Fruit fly (Drosophila melanogaster) whole organism, pupa: ENCODE measurements around the gene Ugt301D1.

Experiments used
- CG10348 ChIP-seq: fragments of 200-800 bp; sonication (Bioruptor generic); IDR thresholded peaks from 2 replicates; pipeline ENCODE4 v1.3.6; 2022; ENCODE audit warnings: missing biosample characterization, missing genetic modification characterization
- CG13204 ChIP-seq: fragments of 200-800 bp; sonication (Bioruptor generic); optimal IDR thresholded peaks from 2 replicates; lab custom pipeline; 2018; ENCODE audit warnings: missing biosample characterization, mild to moderate bottlenecking, missing genetic modification characterization, moderate library complexity
- CG14655 ChIP-seq: fragments of 200-800 bp; sonication (Bioruptor generic); optimal IDR thresholded peaks from 3 replicates; lab custom pipeline; 2017; ENCODE audit warnings: mild to moderate bottlenecking, missing biosample characterization, missing genetic modification reagents, missing genetic modification characterization
- CG15710 ChIP-seq: fragments of 200-800 bp; sonication (Bioruptor generic); optimal IDR thresholded peaks from 2 replicates; lab custom pipeline; 2018; ENCODE audit warnings: missing biosample characterization, mild to moderate bottlenecking, missing genetic modification characterization, moderate library complexity
- CG32121 ChIP-seq: fragments of 200-800 bp; sonication (Bioruptor generic); IDR thresholded peaks from 2 replicates; pipeline ENCODE4 v1.3.6; 2022; ENCODE audit warnings: missing biosample characterization, missing genetic modification characterization
- CG4496 ChIP-seq: fragments of 200-800 bp; sonication (Bioruptor generic); IDR thresholded peaks from 3 replicates; pipeline ENCODE4 v1.3.6; 2022; ENCODE audit warnings: missing biosample characterization, missing genetic modification characterization
- CG8301 ChIP-seq: fragments of 200-800 bp; sonication (Bioruptor generic); optimal IDR thresholded peaks from 2 replicates; lab custom pipeline; 2018; ENCODE audit warnings: missing biosample characterization, mild to moderate bottlenecking, missing genetic modification characterization
- EcR ChIP-seq: fragments of 200-800 bp; sonication (Bioruptor generic); optimal IDR thresholded peaks from 3 replicates; lab custom pipeline; 2019; ENCODE audit warnings: missing biosample characterization, missing genetic modification characterization, mild to moderate bottlenecking, moderate library complexity, missing genetic modification reagents
- Pif1B ChIP-seq: fragments of 200-800 bp; sonication (Bioruptor generic); optimal IDR thresholded peaks from 3 replicates; lab custom pipeline; 2016; ENCODE audit warnings: missing biosample characterization, missing genetic modification characterization
- fd96Ca ChIP-seq: fragments of 200-800 bp; sonication (Bioruptor generic); IDR thresholded peaks from 3 replicates; pipeline ENCODE4 v1.3.6; 2022; ENCODE audit warnings: missing biosample characterization, missing genetic modification characterization
- rn ChIP-seq: fragments of 200-800 bp; sonication (Bioruptor generic); IDR thresholded peaks from 2 replicates; pipeline ENCODE4 v1.3.6; 2022; ENCODE audit warnings: missing biosample characterization, missing genetic modification characterization

DNA sequence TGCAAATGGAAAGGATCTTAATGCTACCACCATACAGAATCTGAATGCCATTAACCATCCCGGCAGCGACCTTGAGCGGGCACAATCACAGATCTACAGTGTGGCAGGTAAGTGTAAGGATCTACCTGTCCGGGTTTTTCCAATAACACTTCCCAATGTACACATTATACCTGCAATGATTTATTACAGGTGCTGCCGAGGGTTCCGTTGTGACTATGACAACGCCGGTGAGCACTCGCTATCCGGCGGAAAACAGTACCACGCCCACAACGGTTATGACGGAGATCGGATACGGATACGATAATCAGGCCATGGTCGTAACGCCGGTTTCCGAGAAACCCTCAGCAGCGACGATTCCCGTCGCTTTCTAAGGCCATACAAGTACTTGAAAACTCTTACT lies 22.5 kb upstream of the Ugt301D1 start:
- TF ChIP-seq CG13204 (no peak), CG14655 (no peak), EcR (GFP tag; lab: Kevin White, UChicago) (no peak), CG32121 (GFP tag; lab: Robert Waterston, UW) (no peak), rn (GFP tag; lab: Robert Waterston, UW) (no peak), fd96Ca (GFP tag; lab: Robert Waterston, UW) (no peak), CG15710 (tag; lab: Kevin White, UChicago) (no peak), Pif1B (GFP tag; lab: Kevin White, UChicago) (no peak), CG8301 (tag; lab: Kevin White, UChicago) (no peak), CG4496 (no peak), CG10348 (GFP tag; lab: Robert Waterston, UW) (no peak)
